Worm (Caenorhabditis elegans) whole organism, L4 larva: ENCODE measurements around the gene ZK666.12.

ENCODE experiments used
- aly-2 ChIP-seq: sonication (generic microtip); optimal IDR thresholded peaks from 2 replicates; lab custom pipeline; 2018; ENCODE audit warnings: missing biosample characterization, missing genetic modification characterization
- ceh-82 ChIP-seq: sonication (generic microtip); optimal IDR thresholded peaks from 2 replicates; lab custom pipeline; 2017; ENCODE audit warnings: missing biosample characterization, missing genetic modification characterization
- dpl-1 ChIP-seq: fragments of 150-350 bp; optimal IDR thresholded peaks from 2 replicates; lab custom pipeline; 2014; ENCODE audit warnings: missing biosample characterization, missing genetic modification reagents, missing genetic modification characterization
- skn-1 ChIP-seq: fragments of 150-350 bp; optimal IDR thresholded peaks from 2 replicates; lab custom pipeline; 2014; ENCODE audit warnings: missing biosample characterization, missing genetic modification characterization
- unc-62 ChIP-seq, 3 experiments: fragments of 150-350 bp in 1 of 3; sonication (generic microtip); optimal IDR thresholded peaks in 2 of 3; peaks in 1 of 3; 1 replicate in 1 of 3; 2 replicates in 2 of 3; lab custom pipeline; 2014 to 2017; ENCODE audit warnings: missing biosample characterization in 3 of 3, missing genetic modification characterization in 3 of 3, missing genetic modification reagents in 3 of 3, missing genotype in 1 of 3

DNA sequence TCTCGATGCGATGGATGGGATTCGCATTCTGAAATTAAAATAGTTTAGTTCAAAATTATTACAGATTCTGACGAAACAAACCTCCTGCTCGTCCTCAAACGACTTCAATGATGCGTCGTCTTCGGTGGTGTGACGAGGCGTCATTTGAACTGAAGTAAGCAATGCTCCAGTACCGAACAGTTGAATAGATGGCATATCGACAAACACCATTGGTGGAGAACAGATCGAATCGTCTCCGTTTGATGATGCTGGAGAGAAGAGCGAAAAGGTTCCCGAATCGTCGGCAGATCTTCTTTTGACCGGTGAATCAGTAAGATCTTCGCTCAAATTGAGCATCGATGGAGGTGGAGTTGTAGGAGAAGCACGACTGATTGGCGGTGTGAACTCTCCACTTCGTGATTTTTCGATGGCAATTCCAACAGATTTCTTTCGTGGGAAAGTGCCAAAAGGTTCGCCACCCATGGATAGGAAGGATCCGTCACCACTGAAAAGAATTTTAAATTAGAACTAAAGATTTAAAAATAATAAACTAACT, 48.4 kb downstream of the ZK666.12 start:
- TF ChIP-seq unc-62 (GFP tag; optimal IDR thresholded peaks at IDR 0.05 in 1 of 2; lab: Kevin White, UChicago) (peak in 1 of 2 experiments; percentile 74), unc-62 (tag; optimal IDR thresholded peaks at IDR 0.05; lab: Kevin White, UChicago) (no peak), dpl-1 (no peak), aly-2 (tag; lab: Kevin White, UChicago) (no peak), skn-1 (tag; lab: Kevin White, UChicago) (no peak), ceh-82 (tag; lab: Kevin White, UChicago) (no peak)
